Fruit fly (Drosophila melanogaster) whole organism, embryonic: Measurements from ENCODE around the gene CG13690.

Experiments
- ATbp ChIP-seq: fragments of 200-800 bp; sonication (Bioruptor generic); optimal IDR thresholded peaks from 2 replicates; lab custom pipeline; 2017; ENCODE audit warnings: missing biosample characterization, mild to moderate bottlenecking, missing genetic modification characterization, missing genetic modification reagents
- Asciz ChIP-seq: fragments of 200-800 bp; sonication (Bioruptor generic); optimal IDR thresholded peaks from 2 replicates; lab custom pipeline; 2017; ENCODE audit warnings: missing biosample characterization, mild to moderate bottlenecking, missing genetic modification characterization, missing genetic modification reagents
- Blimp-1 ChIP-seq: fragments of 200-800 bp; sonication (Bioruptor generic); optimal IDR thresholded peaks from 3 replicates; lab custom pipeline; 2018; ENCODE audit warnings: missing biosample characterization, missing genetic modification characterization, mild to moderate bottlenecking, moderate library complexity, missing genetic modification reagents
- Bteb2 ChIP-seq: fragments of 200-800 bp; sonication (Bioruptor generic); optimal IDR thresholded peaks from 2 replicates; lab custom pipeline; 2016; ENCODE audit warnings: missing biosample characterization, missing genetic modification characterization
- CG11456 ChIP-seq: fragments of 200-800 bp; sonication (Bioruptor generic); IDR thresholded peaks from 3 replicates; pipeline ENCODE4 v1.3.6; 2022; ENCODE audit warnings: missing biosample characterization, missing genetic modification characterization
- CG12744 ChIP-seq: fragments of 200-800 bp; sonication (Bioruptor generic); optimal IDR thresholded peaks from 2 replicates; lab custom pipeline; 2016; ENCODE audit warnings: missing biosample characterization, missing genetic modification characterization
- CG14050 ChIP-seq: fragments of 200-800 bp; sonication (Bioruptor generic); IDR thresholded peaks from 3 replicates; pipeline ENCODE4 v1.3.6; 2022; ENCODE audit warnings: missing biosample characterization, missing genetic modification characterization
- CG15601 ChIP-seq: fragments of 200-800 bp; sonication (Bioruptor generic); optimal IDR thresholded peaks from 3 replicates; lab custom pipeline; 2019; ENCODE audit warnings: missing biosample characterization, mild to moderate bottlenecking, missing genetic modification characterization, moderate library complexity
- CG1602 ChIP-seq: fragments of 200-800 bp; sonication (Bioruptor generic); optimal IDR thresholded peaks from 3 replicates; lab custom pipeline; 2016; ENCODE audit warnings: missing biosample characterization, missing genetic modification characterization
- CG17361 ChIP-seq: fragments of 200-800 bp; sonication (Bioruptor generic); IDR thresholded peaks from 3 replicates; pipeline ENCODE4 v1.3.6; 2022; ENCODE audit warnings: missing biosample characterization, missing genetic modification characterization
- CG1832 ChIP-seq: fragments of 200-800 bp; sonication (Bioruptor generic); optimal IDR thresholded peaks from 2 replicates; lab custom pipeline; 2017; ENCODE audit warnings: missing biosample characterization, mild to moderate bottlenecking, missing genetic modification characterization, inconsistent platforms
- CG30431 ChIP-seq: fragments of 200-800 bp; sonication (Bioruptor generic); optimal IDR thresholded peaks from 2 replicates; lab custom pipeline; 2017; ENCODE audit warnings: missing biosample characterization, missing genetic modification characterization
- CG31441 ChIP-seq: fragments of 200-800 bp; sonication (Bioruptor generic); IDR thresholded peaks from 2 replicates; pipeline ENCODE4 v1.3.6; 2022; ENCODE audit warnings: missing biosample characterization, missing genetic modification characterization
- CG32767 ChIP-seq: fragments of 200-800 bp; sonication (Bioruptor generic); IDR thresholded peaks from 2 replicates; pipeline ENCODE4 v1.3.6; 2022; ENCODE audit warnings: missing biosample characterization, missing genetic modification characterization
- CG34224 ChIP-seq: fragments of 200-800 bp; sonication (Bioruptor generic); IDR thresholded peaks from 3 replicates; pipeline ENCODE4 v1.3.6; 2022; ENCODE audit warnings: missing biosample characterization, missing genetic modification characterization; ENCODE audit not compliant: partially characterized antibody
- CG4617 ChIP-seq: fragments of 200-800 bp; sonication (Bioruptor generic); optimal IDR thresholded peaks from 3 replicates; lab custom pipeline; 2016; ENCODE audit warnings: missing biosample characterization, missing genetic modification characterization, borderline replicate concordance
- CG5245 ChIP-seq: fragments of 200-800 bp; sonication (Bioruptor generic); optimal IDR thresholded peaks from 3 replicates; lab custom pipeline; 2016; ENCODE audit warnings: missing biosample characterization, missing genetic modification characterization
- CG7271 ChIP-seq: fragments of 200-800 bp; sonication (Bioruptor generic); optimal IDR thresholded peaks from 2 replicates; lab custom pipeline; 2018; ENCODE audit warnings: missing biosample characterization, mild to moderate bottlenecking, missing genetic modification characterization, moderate library complexity
- CG7987 ChIP-seq: fragments of 200-800 bp; sonication (Bioruptor generic); optimal IDR thresholded peaks from 2 replicates; lab custom pipeline; 2018; ENCODE audit warnings: missing biosample characterization, mild to moderate bottlenecking, missing genetic modification characterization, moderate library complexity
- CG8944 ChIP-seq: fragments of 200-800 bp; sonication (Bioruptor generic); optimal IDR thresholded peaks from 3 replicates; lab custom pipeline; 2016; ENCODE audit warnings: missing biosample characterization, missing genetic modification characterization
- CkIIα-i1 ChIP-seq: fragments of 200-800 bp; sonication (Bioruptor generic); IDR thresholded peaks from 2 replicates; pipeline ENCODE4 v1.3.6; 2022; ENCODE audit warnings: missing biosample characterization, missing genetic modification characterization
- Dek ChIP-seq: fragments of 200-800 bp; sonication (Bioruptor generic); optimal IDR thresholded peaks from 3 replicates; lab custom pipeline; 2019; ENCODE audit warnings: missing biosample characterization, mild to moderate bottlenecking, missing genetic modification characterization, moderate library complexity
- Drgx ChIP-seq: fragments of 200-800 bp; sonication (Bioruptor generic); IDR thresholded peaks from 2 replicates; pipeline ENCODE4 v1.3.6; 2022; ENCODE audit warnings: missing biosample characterization, missing genetic modification characterization
- E2f1 ChIP-seq: fragments of 200-800 bp; sonication (Bioruptor generic); IDR thresholded peaks from 2 replicates; pipeline ENCODE4 v1.3.6; 2022; ENCODE audit warnings: missing biosample characterization, missing genetic modification characterization
- Eip74EF ChIP-seq, 2 experiments: fragments of 200-800 bp in 1 of 2; fragments of >200 bp in 1 of 2; sonication (Bioruptor generic) in 1 of 2; optimal IDR thresholded peaks; 2 replicates each; lab custom pipeline; 2017 to 2019; ENCODE audit warnings: missing biosample characterization in 2 of 2, missing genetic modification characterization in 2 of 2, mild to moderate bottlenecking in 1 of 2, moderate library complexity in 1 of 2
- Fer2 ChIP-seq: fragments of 200-800 bp; sonication (Bioruptor generic); optimal IDR thresholded peaks from 2 replicates; lab custom pipeline; 2018; ENCODE audit warnings: missing biosample characterization, mild to moderate bottlenecking, missing genetic modification characterization, moderate library complexity
- HLH3B ChIP-seq: fragments of 200-800 bp; sonication (Bioruptor generic); IDR thresholded peaks from 2 replicates; pipeline ENCODE4 v1.3.6; 2022; ENCODE audit warnings: missing biosample characterization, missing genetic modification characterization
- Hr51 ChIP-seq, 2 experiments: fragments of 200-800 bp; sonication (Bioruptor generic); optimal IDR thresholded peaks; 2 replicates in 1 of 2; 3 replicates in 1 of 2; lab custom pipeline; 2016 to 2018; ENCODE audit warnings: missing biosample characterization in 2 of 2, missing genetic modification characterization in 2 of 2, mild to moderate bottlenecking in 1 of 2, moderate library complexity in 1 of 2
- Lim3 ChIP-seq: fragments of 200-800 bp; sonication (Bioruptor generic); IDR thresholded peaks from 2 replicates; pipeline ENCODE4 v1.3.6; 2022; ENCODE audit warnings: missing biosample characterization, missing genetic modification characterization
- Nf-YB ChIP-seq: fragments of 200-800 bp; sonication (Bioruptor generic); optimal IDR thresholded peaks from 3 replicates; lab custom pipeline; 2019; ENCODE audit warnings: missing biosample characterization, mild to moderate bottlenecking, missing genetic modification characterization, moderate library complexity
- Ptx1 ChIP-seq: fragments of 200-800 bp; sonication (Bioruptor generic); IDR thresholded peaks from 2 replicates; pipeline ENCODE4 v1.3.6; 2022; ENCODE audit warnings: missing biosample characterization, missing genetic modification characterization
- Sin3A ChIP-seq: fragments of >200 bp; optimal IDR thresholded peaks from 2 replicates; lab custom pipeline; 2018
- al ChIP-seq: fragments of 200-800 bp; sonication (Bioruptor generic); IDR thresholded peaks from 2 replicates; pipeline ENCODE4 v1.3.6; 2022; ENCODE audit warnings: missing biosample characterization, missing genetic modification characterization
- ap ChIP-seq: fragments of 200-800 bp; sonication (Bioruptor generic); IDR thresholded peaks from 2 replicates; pipeline ENCODE4 v1.3.6; 2022; ENCODE audit warnings: missing biosample characterization, missing genetic modification characterization
- az2 ChIP-seq: fragments of 200-800 bp; sonication (Bioruptor generic); optimal IDR thresholded peaks from 3 replicates; lab custom pipeline; 2016; ENCODE audit warnings: missing biosample characterization, missing genetic modification characterization
- bbx ChIP-seq: fragments of 200-800 bp; sonication (Bioruptor generic); IDR thresholded peaks from 2 replicates; pipeline ENCODE4 v1.3.6; 2022; ENCODE audit warnings: missing biosample characterization, missing genetic modification characterization; ENCODE audit not compliant: partially characterized antibody
- bsh ChIP-seq, 2 experiments: fragments of 200-800 bp; sonication (Bioruptor generic); optimal IDR thresholded peaks; 2 replicates each; lab custom pipeline; 2017 to 2018; ENCODE audit warnings: mild to moderate bottlenecking in 2 of 2, missing biosample characterization in 2 of 2, missing genetic modification characterization in 2 of 2, moderate library complexity in 1 of 2
- chif ChIP-seq, 2 experiments: fragments of 200-800 bp; sonication (Bioruptor generic); optimal IDR thresholded peaks; 3 replicates each; lab custom pipeline; 2016; ENCODE audit warnings: missing biosample characterization in 2 of 2, missing genetic modification characterization in 2 of 2
- chinmo ChIP-seq: fragments of 200-800 bp; sonication (Bioruptor generic); IDR thresholded peaks from 4 replicates; pipeline ENCODE4 v1.3.6; 2022; ENCODE audit warnings: missing biosample characterization, missing genetic modification characterization; ENCODE audit not compliant: partially characterized antibody
- crol ChIP-seq: fragments of 200-800 bp; sonication (Bioruptor generic); IDR thresholded peaks from 2 replicates; pipeline ENCODE4 v1.3.6; 2022; ENCODE audit warnings: missing biosample characterization, missing genetic modification characterization
- fru ChIP-seq: fragments of >200 bp; optimal IDR thresholded peaks from 2 replicates; lab custom pipeline; 2017
- gsb-n ChIP-seq: fragments of 200-800 bp; sonication (Bioruptor generic); optimal IDR thresholded peaks from 3 replicates; lab custom pipeline; 2018; ENCODE audit warnings: missing biosample characterization, mild to moderate bottlenecking, missing genetic modification characterization
- hkb ChIP-seq, 2 experiments: fragments of 200-800 bp in 1 of 2; fragments of >200 bp in 1 of 2; sonication (Bioruptor generic) in 1 of 2; IDR thresholded peaks in 1 of 2; optimal IDR thresholded peaks in 1 of 2; 2 replicates each; pipeline versions ENCODE4 v1.3.6 to Lab custom; 2017 to 2022; ENCODE audit warnings: missing biosample characterization in 1 of 2, missing genetic modification characterization in 1 of 2
- pan ChIP-seq, 4 experiments: fragments of >200 bp in 3 of 4; fragments of 200-800 bp in 1 of 4; sonication (Bioruptor generic) in 1 of 4; optimal IDR thresholded peaks in 3 of 4; IDR thresholded peaks in 1 of 4; 2 replicates each; pipeline versions ENCODE4 v1.3.6 to Lab custom; 2017 to 2022; ENCODE audit warnings: missing biosample characterization in 2 of 4, missing genetic modification characterization in 2 of 4, mixed read lengths in 1 of 4
- pb ChIP-seq: fragments of 200-800 bp; sonication (Bioruptor generic); optimal IDR thresholded peaks from 3 replicates; lab custom pipeline; 2016; ENCODE audit warnings: missing biosample characterization, missing genetic modification characterization
- peb ChIP-seq: fragments of 200-800 bp; sonication (Bioruptor generic); IDR thresholded peaks from 2 replicates; pipeline ENCODE4 v1.3.6; 2022; ENCODE audit warnings: missing biosample characterization, missing genetic modification characterization
- sd ChIP-seq: fragments of 200-800 bp; sonication (Bioruptor generic); optimal IDR thresholded peaks from 3 replicates; lab custom pipeline; 2018; ENCODE audit warnings: missing biosample characterization, mild to moderate bottlenecking, missing genetic modification characterization, moderate library complexity
- sim ChIP-seq: fragments of 200-800 bp; sonication (Bioruptor generic); IDR thresholded peaks from 2 replicates; pipeline ENCODE4 v1.3.6; 2022; ENCODE audit warnings: missing biosample characterization, missing genetic modification characterization
- unpg ChIP-seq: fragments of 200-800 bp; sonication (Bioruptor generic); optimal IDR thresholded peaks from 3 replicates; lab custom pipeline; 2018; ENCODE audit warnings: missing biosample characterization, mild to moderate bottlenecking, missing genetic modification characterization, moderate library complexity

Gene CG13690

dm6 chr2L:435311-435806, 15.9 kb upstream of the CG13690 start (continued):
- TF ChIP-seq bsh (GFP tag; optimal IDR thresholded peaks at IDR 0.05; lab: Kevin White, UChicago) (peak in 1 of 2 experiments; percentile 59), CG7987 (GFP tag; lab: Kevin White, UChicago) (no peak), Fer2 (tag; lab: Kevin White, UChicago) (no peak), Bteb2 (GFP tag; lab: Kevin White, UChicago) (no peak), CG31441 (peak; percentile 62), Dek (tag; lab: Kevin White, UChicago) (no peak), CG4617 (no peak), crol (GFP tag; lab: Robert Waterston, UW) (peak; percentile 55), gsb-n (tag; lab: Kevin White, UChicago) (no peak), chif (GFP tag; optimal IDR thresholded peaks at IDR 0.05; lab: Kevin White, UChicago) (no peak), CG30431 (GFP tag; lab: Kevin White, UChicago) (no peak), CG32767 (GFP tag; lab: Robert Waterston, UW) (0 out of 2 replicates have a peak, but pooled peaks have one; percentile 38), bbx (GFP tag; lab: Robert Waterston, UW) (no peak), Nf-YB (GFP tag; lab: Kevin White, UChicago) (no peak), CG1832 (GFP tag; lab: Kevin White, UChicago) (no peak), sim (GFP tag; lab: Robert Waterston, UW) (no peak), fru (lab: Kevin White, UChicago) (no peak), CG34224 (GFP tag; lab: Robert Waterston, UW) (no peak), al (GFP tag; lab: Robert Waterston, UW) (no peak), ATbp (GFP tag; lab: Kevin White, UChicago) (peak; percentile 31), CG12744 (GFP tag; lab: Kevin White, UChicago) (no peak), HLH3B (0 out of 2 replicates have a peak, but pooled peaks have one; percentile 41), Eip74EF (GFP tag; optimal IDR thresholded peaks at IDR 0.05; lab: Kevin White, UChicago) (peak in 1 of 2 experiments; percentile 16), CG17361 (GFP tag; lab: Robert Waterston, UW) (peak; percentile 33; the same call in 1 of the 3 replicates), CG8944 (no peak), pb (GFP tag; lab: Kevin White, UChicago) (no peak), pan (optimal IDR thresholded peaks at IDR 0.05; lab: Kevin White, UChicago) (no peak), pan (GFP tag; optimal IDR thresholded peaks at IDR 0.05 in 1 of 2, IDR thresholded peaks at IDR 0.05 in 1 of 2) (peak in 1 of 2 experiments; percentile 55), CG11456 (GFP tag; lab: Robert Waterston, UW) (no peak), sd (tag; lab: Kevin White, UChicago) (peak; percentile 34), Asciz (GFP tag; lab: Kevin White, UChicago) (peak; percentile 34), az2 (GFP tag; lab: Kevin White, UChicago) (peak; percentile 17), ap (0 out of 2 replicates have a peak, but pooled peaks have one; percentile 36), hkb (optimal IDR thresholded peaks at IDR 0.05; lab: Kevin White, UChicago) (no peak), hkb (GFP tag; IDR thresholded peaks at IDR 0.05; lab: Robert Waterston, UW) (peak; percentile 33; the same call in 1 of the 2 replicates), CG5245 (GFP tag; lab: Kevin White, UChicago) (no peak), Drgx (peak; percentile 88), CkIIα-i1 (GFP tag; lab: Robert Waterston, UW) (no peak), unpg (GFP tag; lab: Kevin White, UChicago) (peak; percentile 46), CG15601 (tag; lab: Kevin White, UChicago) (peak; percentile 78), Sin3A (lab: Kevin White, UChicago) (no peak), Lim3 (GFP tag; lab: Robert Waterston, UW) (no peak), Blimp-1 (GFP tag; lab: Kevin White, UChicago) (peak; percentile 56), CG14050 (GFP tag; lab: Robert Waterston, UW) (no peak), peb (GFP tag; lab: Robert Waterston, UW) (no peak), E2f1 (GFP tag; lab: Robert Waterston, UW) (no peak), Ptx1 (peak; percentile 50; the same call in 1 of the 2 replicates), CG1602 (no peak), chinmo (GFP tag; lab: Robert Waterston, UW) (no peak), Hr51 (GFP tag; optimal IDR thresholded peaks at IDR 0.05; lab: Kevin White, UChicago) (peak in 1 of 2 experiments; percentile 61), CG7271 (tag; lab: Kevin White, UChicago) (no peak)
